Worm (Caenorhabditis elegans): ENCODE results near the gene unc-17.

unc-17 gene

DNA sequence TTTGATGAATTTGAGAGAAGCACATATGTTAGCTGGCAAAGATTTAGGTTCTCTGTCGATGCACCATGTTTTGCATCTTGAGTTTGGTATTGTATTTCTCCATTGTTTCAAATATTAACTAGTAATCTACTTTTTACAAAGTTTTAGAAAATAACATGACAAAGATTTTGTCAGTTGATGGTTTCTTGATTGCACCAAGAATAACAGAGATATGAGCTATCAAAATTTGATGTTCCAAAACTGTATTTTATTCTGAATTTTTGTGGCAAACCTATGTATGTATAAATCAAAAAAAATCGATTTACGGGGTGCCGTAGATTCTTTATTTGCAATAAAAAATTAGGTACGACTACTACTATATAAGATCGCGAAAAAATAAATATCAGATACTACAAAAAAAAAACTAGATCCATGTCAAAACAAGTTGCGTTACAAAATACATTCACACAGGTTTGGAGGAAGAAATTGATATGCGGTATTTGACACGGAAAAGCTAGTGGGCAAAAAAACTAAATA, 20.4 kb upstream of the unc-17 start:
- TF ChIP-seq Y95B8A.8 (GFP tag; IDR thresholded peaks at IDR 0.05), result 0 out of 2 replicates have a peak, but pooled peaks have one; percentile 28
- TF ChIP-seq B0261.1 (tag; optimal IDR thresholded peaks at IDR 0.05), result no peak
- TF ChIP-seq Y79H2A.3 (GFP tag; conservative IDR thresholded peaks at IDR 0.05), result 0 out of 2 replicates have a peak, but pooled peaks have one; percentile 38
- TF ChIP-seq lin-35 (GFP tag; optimal IDR thresholded peaks at IDR 0.05), result peak in 1 of 3 experiments; percentile 38
- TF ChIP-seq lin-54 (GFP tag; optimal IDR thresholded peaks at IDR 0.05), result peak; percentile 16
- TF ChIP-seq B0336.3 (GFP tag; IDR thresholded peaks at IDR 0.05), result 0 out of 2 replicates have a peak, but pooled peaks have one; percentile 13
- 0 out of 2 replicates have a peak, but pooled peaks have one; percentile 21 for TF ChIP-seq madf-6 (GFP tag; IDR thresholded peaks at IDR 0.05)
- peak; percentile 31; the same call in 1 of the 2 replicates for TF ChIP-seq nfyb-1 (GFP tag; IDR thresholded peaks at IDR 0.05)
- 0 out of 2 replicates have a peak, but pooled peaks have one; percentile 4 for TF ChIP-seq hmg-1.2 (GFP tag; IDR thresholded peaks at IDR 0.05)
- TF ChIP-seq pbrm-1 (GFP tag; IDR thresholded peaks at IDR 0.05), result no peak
- no peak for TF ChIP-seq him-1 (tag; optimal IDR thresholded peaks at IDR 0.05)
- peak; percentile 74 for TF ChIP-seq ama-1 (optimal IDR thresholded peaks at IDR 0.05)
- no peak for TF ChIP-seq ama-1 (GFP tag; optimal IDR thresholded peaks at IDR 0.05)
- TF ChIP-seq nhr-27 (tag; optimal IDR thresholded peaks at IDR 0.05), result no peak

DNA sequence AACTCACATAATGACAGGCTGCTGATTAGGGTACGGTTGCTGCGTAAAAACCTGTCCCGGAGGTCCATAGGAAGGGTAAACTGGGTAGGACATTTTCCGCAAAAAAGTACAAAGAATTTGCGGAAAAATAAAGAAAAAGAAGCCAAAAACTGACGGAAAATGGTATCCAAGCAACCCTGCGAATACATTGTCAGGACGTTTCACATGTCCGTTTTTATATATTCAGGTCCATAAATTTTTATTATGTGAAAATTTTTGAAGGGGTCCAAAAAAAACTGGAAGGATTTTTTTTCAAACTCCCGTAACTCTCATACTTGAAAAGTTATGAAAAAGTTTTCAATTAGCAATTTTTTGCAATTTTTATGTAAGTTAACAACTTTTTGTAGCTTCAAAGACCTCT, 17.7 kb upstream of the unc-17 start, which contains the start of gene CC8.3:
TSS of gene CC8.3 (minus strand) at position 101 of the 400 bp plus-strand sequence.
- TF ChIP-seq lin-54 (GFP tag; optimal IDR thresholded peaks at IDR 0.05) (no peak), nhr-179 (tag; optimal IDR thresholded peaks at IDR 0.05) (no peak), let-526 (GFP tag; IDR thresholded peaks at IDR 0.05) (no peak), F33H1.4 (GFP tag; IDR thresholded peaks at IDR 0.05) (no peak), repo-1 (tag; optimal IDR thresholded peaks at IDR 0.05) (no peak)

DNA sequence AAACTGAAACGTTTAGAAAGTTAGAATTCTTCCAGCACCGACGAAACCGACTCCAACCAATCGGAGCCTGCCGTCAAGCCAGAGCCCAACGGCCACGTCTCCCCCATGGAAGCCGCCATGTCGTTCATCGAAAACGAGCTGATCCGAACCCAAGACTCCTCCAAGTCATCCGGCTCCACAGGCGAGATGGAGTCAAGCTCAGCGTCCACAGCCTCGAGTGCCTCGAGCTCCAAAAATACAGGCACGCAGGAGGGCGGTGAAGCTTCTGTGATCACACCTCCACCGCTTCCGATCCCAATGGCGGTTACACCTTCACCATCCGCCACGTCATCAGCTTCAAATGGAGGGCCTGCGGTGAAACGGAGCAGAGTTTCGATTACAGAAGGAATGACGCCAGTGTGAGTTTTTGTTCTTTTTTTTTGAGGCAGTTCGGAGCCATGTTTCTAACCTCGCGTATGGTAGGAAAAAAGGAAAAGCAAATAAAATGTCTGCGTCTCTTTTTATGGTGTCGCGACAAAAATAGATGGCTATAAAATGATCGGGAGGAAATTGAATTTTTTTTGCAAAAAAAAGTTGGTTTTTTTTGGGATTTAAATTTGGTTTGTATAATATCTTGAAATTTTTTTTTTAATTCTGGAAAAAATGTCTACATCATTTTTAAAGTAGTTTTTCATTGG, 13.9 kb upstream of the unc-17 start:
- no peak for TF ChIP-seq rcor-1 (GFP tag; IDR thresholded peaks at IDR 0.05)
- peak; percentile 35; the same call in 1 of the 2 replicates for TF ChIP-seq egrh-3 (GFP tag; IDR thresholded peaks at IDR 0.05)
- no peak for TF ChIP-seq ceh-58 (GFP tag; IDR thresholded peaks at IDR 0.05)
- peak; percentile 90 for TF ChIP-seq zfh-2 (GFP tag; conservative IDR thresholded peaks at IDR 0.05)

DNA sequence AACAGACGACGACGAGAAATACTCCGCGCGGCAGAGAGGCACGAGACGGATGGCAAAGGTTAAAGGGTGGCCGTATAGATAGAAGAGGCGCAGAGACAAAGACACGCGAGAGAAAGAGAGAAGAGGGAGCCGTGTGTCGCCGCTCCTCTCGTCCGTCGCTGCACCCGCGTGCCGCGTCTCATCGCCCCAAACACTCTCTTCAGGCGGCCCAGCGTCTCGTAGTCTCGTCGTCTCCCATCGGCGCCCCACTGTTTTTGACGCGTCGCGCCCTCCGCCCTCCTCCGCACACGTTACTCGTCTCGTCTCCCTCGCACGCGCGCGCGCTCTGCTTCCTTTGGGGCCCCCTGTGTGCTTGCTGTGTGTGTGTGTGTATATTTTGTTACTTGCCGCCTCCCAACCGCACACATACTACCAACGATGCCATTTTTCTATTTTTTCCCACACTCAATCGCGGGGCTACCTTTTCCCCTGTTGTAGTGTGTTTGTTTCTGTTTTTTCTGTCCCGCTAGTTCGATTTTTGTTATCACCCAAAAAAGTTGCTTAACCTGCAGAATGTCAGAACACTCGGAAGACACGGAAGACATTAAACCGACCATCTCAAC, 12.1 kb upstream of the unc-17 start, which contains the start of gene madf-9:
TSS of gene madf-9 (plus strand) at position 552 of the 602 bp plus-strand sequence.
- TF ChIP-seq attf-3 (GFP tag; conservative IDR thresholded peaks at IDR 0.05) (0 out of 2 replicates have a peak, but pooled peaks have one; percentile 10), F22D6.2 (tag; optimal IDR thresholded peaks at IDR 0.05) (no peak), zfh-2 (GFP tag; conservative IDR thresholded peaks at IDR 0.05) (peak; percentile 99), ztf-25 (GFP tag; IDR thresholded peaks at IDR 0.05) (no peak), efl-1 (GFP tag; optimal IDR thresholded peaks at IDR 0.05) (no peak), mxl-1 (tag; optimal IDR thresholded peaks at IDR 0.05) (no peak), Y67H2A.10 (GFP tag; conservative IDR thresholded peaks at IDR 0.05) (no peak), pha-4 (tag; optimal IDR thresholded peaks at IDR 0.05) (no peak), attf-6 (GFP tag; IDR thresholded peaks at IDR 0.05) (no peak), hrde-1 (tag; optimal IDR thresholded peaks at IDR 0.05; ENCODE audit: borderline replicate concordance) (no peak), dpff-1 (tag; optimal IDR thresholded peaks at IDR 0.05) (no peak), hmg-1.2 (GFP tag; IDR thresholded peaks at IDR 0.05) (peak; percentile 75), B0336.3 (GFP tag; IDR thresholded peaks at IDR 0.05) (peak; percentile 83; the same call in 1 of the 2 replicates), C17E4.6 (GFP tag; IDR thresholded peaks at IDR 0.05) (peak; percentile 6; the same call in 1 of the 2 replicates), egrh-3 (GFP tag; IDR thresholded peaks at IDR 0.05) (peak; percentile 97), nhr-179 (tag; optimal IDR thresholded peaks at IDR 0.05) (no peak), ceh-91 (GFP tag; IDR thresholded peaks at IDR 0.05) (no peak), rcor-1 (GFP tag; IDR thresholded peaks at IDR 0.05) (0 out of 2 replicates have a peak, but pooled peaks have one; percentile 13), snpc-1.1 (tag; optimal IDR thresholded peaks at IDR 0.05; ENCODE audit: insufficient read depth) (no peak), sea-2 (GFP tag; IDR thresholded peaks at IDR 0.05) (no peak), dpl-1 (GFP tag; optimal IDR thresholded peaks at IDR 0.05) (no peak), Y56A3A.18 (GFP tag; IDR thresholded peaks at IDR 0.05) (no peak; the same call in 1 of the 2 replicates), sptf-2 (GFP tag; optimal IDR thresholded peaks at IDR 0.05) (peak; percentile 15), Y53G8AR.9 (GFP tag; conservative IDR thresholded peaks at IDR 0.05) (no peak), F57A8.1 (GFP tag; optimal IDR thresholded peaks at IDR 0.05) (no peak)
